Fruit fly (Drosophila melanogaster) whole organism: Measurements from ENCODE around the gene S6KL.

ENCODE experiments used
- CG8478 ChIP-seq: fragments of >200 bp; optimal IDR thresholded peaks from 2 replicates; lab custom pipeline; 2018; ENCODE audit warnings: inconsistent platforms
- Dll ChIP-seq: fragments of >200 bp; optimal IDR thresholded peaks from 2 replicates; lab custom pipeline; 2017
- EcR ChIP-seq, 2 experiments: fragments of >200 bp; optimal IDR thresholded peaks; 2 replicates each; lab custom pipeline; 2017; ENCODE audit warnings: missing biosample characterization in 2 of 2, missing genetic modification characterization in 2 of 2, missing genetic modification reagents in 2 of 2
- pan ChIP-seq: fragments of >200 bp; optimal IDR thresholded peaks from 2 replicates; lab custom pipeline; 2017
- psq ChIP-seq: fragments of >200 bp; optimal IDR thresholded peaks from 2 replicates; lab custom pipeline; 2017
- usp ChIP-seq: fragments of >200 bp; optimal IDR thresholded peaks from 2 replicates; lab custom pipeline; 2017; ENCODE audit warnings: missing biosample characterization, missing genetic modification characterization, mixed read lengths

The S6KL gene

dm6 chrX:18848338-18849021 is 60.2 kb downstream of the S6KL start, which contains the start of gene shop:
Gene shop (minus strand): TSS chrX:18848566.
- TF ChIP-seq EcR (GFP tag; optimal IDR thresholded peaks at IDR 0.05; lab: Kevin White, UChicago) (no peak), CG8478 (lab: Kevin White, UChicago) (no peak), pan (lab: Kevin White, UChicago) (no peak), Dll (no peak), psq (lab: Kevin White, UChicago) (no peak), usp (GFP tag; lab: Kevin White, UChicago) (no peak)

- TF ChIP-seq psq (lab: Kevin White, UChicago) = no peak
- no peak for TF ChIP-seq CG8478 (lab: Kevin White, UChicago)
Observed at dm6 chrX:18849022-18849368, 60.7 kb downstream of the S6KL start.
